Worm (Caenorhabditis elegans) whole organism, midembryonic: ENCODE measurements around the gene T06C12.11.
"Not testable (repeated sequence)": the region's sequence is repeated elsewhere in the genome, so short reads cannot be mapped to it uniquely, and the experiment has no call there.

Source experiments
- T22C8.4 ChIP-seq: fragments of 200-800 bp; sonication (Bioruptor generic); IDR thresholded peaks from 2 replicates; pipeline ENCODE4 v1.3.6; 2022; ENCODE audit warnings: missing genetic modification characterization, missing compliant biosample characterization
- cog-1 ChIP-seq: sonication (generic microtip); optimal IDR thresholded peaks from 2 replicates; lab custom pipeline; 2016; ENCODE audit warnings: missing genetic modification characterization, missing compliant biosample characterization
- flt-1 ChIP-seq: fragments of 200-800 bp; sonication (Bioruptor generic); IDR thresholded peaks from 2 replicates; pipeline ENCODE4 v1.3.6; 2022; ENCODE audit warnings: missing genetic modification characterization, missing compliant biosample characterization
- klf-2 ChIP-seq: fragments of 200-800 bp; sonication (Bioruptor generic); conservative IDR thresholded peaks from 2 replicates; pipeline ENCODE4 v1.3.6; 2022; ENCODE audit warnings: missing genetic modification reagents, missing genetic modification characterization, missing compliant biosample characterization
- med-1 ChIP-seq: sonication (generic microtip); optimal IDR thresholded peaks from 2 replicates; lab custom pipeline; 2017; ENCODE audit warnings: missing genetic modification characterization, mild to moderate bottlenecking, missing compliant biosample characterization, antibody characterized with exemption, missing genetic modification reagents; ENCODE audit not compliant: insufficient read depth
- ref-1 ChIP-seq: fragments of 200-800 bp; sonication (Bioruptor generic); conservative IDR thresholded peaks from 2 replicates; pipeline ENCODE4 v1.3.6; 2022; ENCODE audit warnings: missing genetic modification reagents, missing genetic modification characterization, missing compliant biosample characterization
- tab-1 ChIP-seq: fragments of 200-800 bp; sonication (Bioruptor generic); IDR thresholded peaks from 2 replicates; pipeline ENCODE4 v1.3.6; 2022; ENCODE audit warnings: missing genetic modification characterization, missing compliant biosample characterization
- ztf-23 ChIP-seq: fragments of 200-800 bp; sonication (Bioruptor generic); IDR thresholded peaks from 2 replicates; pipeline ENCODE4 v1.3.6; 2022; ENCODE audit warnings: missing genetic modification reagents, missing genetic modification characterization, missing compliant biosample characterization
- ztf-29 ChIP-seq: fragments of 200-800 bp; sonication (Bioruptor generic); IDR thresholded peaks from 2 replicates; pipeline ENCODE4 v1.3.6; 2022; ENCODE audit warnings: missing genetic modification reagents, missing genetic modification characterization, missing compliant biosample characterization

T06C12.11 gene

DNA sequence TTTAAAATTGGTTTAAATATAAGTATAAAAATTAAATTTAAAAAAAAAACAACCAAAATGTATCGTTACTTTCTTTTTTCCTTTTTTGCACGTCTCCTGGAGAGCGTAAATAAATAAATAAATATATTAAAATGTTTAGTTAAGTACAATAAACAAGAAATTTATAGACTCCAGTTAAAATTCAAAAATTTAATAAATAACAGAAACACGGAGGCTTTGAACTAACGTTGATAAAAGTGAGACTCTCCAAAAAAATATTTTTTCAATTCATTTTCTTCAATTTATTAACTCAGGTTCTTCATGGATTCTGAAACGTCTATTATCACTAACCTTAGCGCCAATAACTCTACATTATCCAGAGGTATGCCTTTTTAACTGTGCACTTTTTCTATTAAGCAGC, 1.0 kb upstream of the T06C12.11 start, which contains the start of gene T06C12.12:
T06C12.12 (plus strand) TSS at position 301 of the 400 bp plus-strand sequence.
- no peak for TF ChIP-seq tab-1 (GFP tag; lab: Robert Waterston, UW)
- TF ChIP-seq T22C8.4 (GFP tag; lab: Robert Waterston, UW): no peak
- TF ChIP-seq cog-1 (tag; lab: Kevin White, UChicago): no peak
- no peak for TF ChIP-seq klf-2
- TF ChIP-seq ref-1 (GFP tag; lab: Robert Waterston, UW): no peak
- TF ChIP-seq flt-1 (GFP tag; lab: Robert Waterston, UW): no peak
- no peak for TF ChIP-seq ztf-23 (GFP tag; lab: Robert Waterston, UW)
- TF ChIP-seq med-1 (GFP tag; lab: Kevin White, UChicago): no peak
- TF ChIP-seq ztf-29: no peak

DNA sequence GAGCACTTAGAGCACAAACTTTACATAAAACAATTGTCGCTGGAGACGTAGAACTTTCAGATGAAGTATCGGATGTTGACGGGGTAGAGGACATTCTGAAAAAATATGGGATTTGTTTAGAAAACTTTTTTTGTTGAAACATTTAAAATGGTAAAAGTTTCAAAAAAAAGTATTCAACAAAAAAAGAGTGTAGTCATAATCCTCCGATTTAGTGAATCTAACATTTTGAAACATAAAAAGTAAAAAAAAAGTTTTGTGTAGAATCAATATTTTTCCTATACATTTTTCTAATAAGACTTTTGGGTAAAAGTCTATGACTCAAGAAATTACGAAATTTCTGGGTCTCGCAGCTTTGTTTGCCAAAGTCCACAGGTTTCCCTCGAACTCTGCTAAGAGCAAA, 3.9 kb downstream of the T06C12.11 start, which contains the start of gene nhr-213:
nhr-213 (minus strand) TSS at position 101 of the 400 bp plus-strand sequence.
- no peak for TF ChIP-seq ztf-29
- no peak for TF ChIP-seq flt-1 (GFP tag; lab: Robert Waterston, UW)
- TF ChIP-seq ref-1 (GFP tag; lab: Robert Waterston, UW): no peak
- TF ChIP-seq cog-1 (tag; lab: Kevin White, UChicago): no peak
- no peak for TF ChIP-seq med-1 (GFP tag; lab: Kevin White, UChicago)
- TF ChIP-seq tab-1 (GFP tag; lab: Robert Waterston, UW): no peak
- TF ChIP-seq klf-2: no peak
- TF ChIP-seq ztf-23 (GFP tag; lab: Robert Waterston, UW): no peak
- TF ChIP-seq T22C8.4 (GFP tag; lab: Robert Waterston, UW): no peak

DNA sequence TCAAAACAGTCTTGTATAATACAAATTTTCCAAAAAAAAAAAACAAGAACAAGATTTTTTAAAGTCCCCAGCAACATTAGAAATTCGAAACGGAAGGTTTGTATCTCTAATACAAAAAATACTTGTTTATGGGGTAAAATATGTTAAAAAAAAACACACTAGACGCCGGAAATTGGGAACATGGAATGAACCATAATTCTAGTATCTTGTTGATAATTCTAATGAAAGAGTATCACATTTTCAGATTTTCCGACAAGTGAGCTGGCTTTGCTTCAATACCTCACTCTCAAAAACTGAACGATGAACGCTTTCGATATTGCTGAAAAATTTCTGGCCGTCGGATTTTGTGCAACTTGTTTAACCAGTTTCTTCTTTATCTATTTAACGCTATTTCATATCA, 4.9 kb downstream of the T06C12.11 start, which contains the start of gene str-60:
str-60 (plus strand) TSS at position 301 of the 400 bp plus-strand sequence.
- no peak for TF ChIP-seq tab-1 (GFP tag; lab: Robert Waterston, UW)
- no peak for TF ChIP-seq ref-1 (GFP tag; lab: Robert Waterston, UW)
- TF ChIP-seq flt-1 (GFP tag; lab: Robert Waterston, UW): no peak
- TF ChIP-seq T22C8.4 (GFP tag; lab: Robert Waterston, UW): no peak
- no peak for TF ChIP-seq ztf-29
- TF ChIP-seq klf-2: no peak
- TF ChIP-seq cog-1 (tag; lab: Kevin White, UChicago): no peak
- TF ChIP-seq ztf-23 (GFP tag; lab: Robert Waterston, UW): no peak
- TF ChIP-seq med-1 (GFP tag; lab: Kevin White, UChicago): no peak

DNA sequence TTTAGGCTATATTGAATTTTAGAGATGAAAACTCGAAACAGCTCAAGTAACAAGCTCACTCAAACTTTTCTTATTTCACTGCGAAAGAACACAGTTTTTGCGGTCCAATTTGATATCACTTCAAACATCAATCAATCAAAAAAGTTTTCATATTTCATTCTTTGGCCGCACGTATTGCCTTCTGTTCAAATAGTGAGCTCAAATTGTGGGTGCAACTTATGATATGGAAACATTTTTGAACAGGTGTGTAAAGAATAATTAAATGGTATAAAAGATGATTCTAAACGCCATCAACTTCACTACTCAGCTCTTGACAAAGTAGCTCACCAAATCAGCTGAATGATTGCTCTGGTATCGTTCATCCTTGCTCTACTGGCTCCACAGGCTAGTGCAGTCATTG, 6.9 kb downstream of the T06C12.11 start, which contains the start of gene T06C12.14:
T06C12.14 (plus strand) TSS at position 301 of the 400 bp plus-strand sequence.
- no peak for TF ChIP-seq ztf-29
- no peak for TF ChIP-seq med-1 (GFP tag; lab: Kevin White, UChicago)
- no peak for TF ChIP-seq klf-2
- TF ChIP-seq cog-1 (tag; lab: Kevin White, UChicago): no peak
- no peak for TF ChIP-seq ref-1 (GFP tag; lab: Robert Waterston, UW)
- no peak for TF ChIP-seq T22C8.4 (GFP tag; lab: Robert Waterston, UW)
- TF ChIP-seq ztf-23 (GFP tag; lab: Robert Waterston, UW): no peak
- TF ChIP-seq tab-1 (GFP tag; lab: Robert Waterston, UW): no peak
- no peak for TF ChIP-seq flt-1 (GFP tag; lab: Robert Waterston, UW)

DNA sequence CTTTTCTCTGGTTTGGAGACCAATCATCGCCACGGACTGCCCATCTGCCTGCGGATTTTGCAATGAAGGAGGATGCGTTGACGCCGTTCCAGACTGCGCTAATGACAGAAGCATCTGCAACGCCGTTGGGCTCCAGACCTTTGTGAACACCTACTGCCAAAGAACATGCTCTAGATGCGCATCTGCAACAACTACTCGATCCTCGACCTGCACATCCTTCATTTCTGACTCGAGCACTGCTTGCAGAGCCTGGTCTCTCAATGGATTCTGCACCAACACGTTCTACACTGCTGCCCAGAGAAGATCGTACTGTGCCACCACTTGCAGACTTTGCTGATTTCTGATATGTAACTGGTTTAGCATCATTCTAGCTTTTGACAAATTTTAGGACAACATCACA, 7.8 kb downstream of the T06C12.11 start:
- TF ChIP-seq ref-1 (GFP tag; lab: Robert Waterston, UW) (no peak), med-1 (GFP tag; lab: Kevin White, UChicago) (no peak), tab-1 (GFP tag; lab: Robert Waterston, UW) (no peak), ztf-23 (GFP tag; lab: Robert Waterston, UW) (no peak), cog-1 (tag; lab: Kevin White, UChicago) (no peak), klf-2 (no peak), flt-1 (GFP tag; lab: Robert Waterston, UW) (no peak)

DNA sequence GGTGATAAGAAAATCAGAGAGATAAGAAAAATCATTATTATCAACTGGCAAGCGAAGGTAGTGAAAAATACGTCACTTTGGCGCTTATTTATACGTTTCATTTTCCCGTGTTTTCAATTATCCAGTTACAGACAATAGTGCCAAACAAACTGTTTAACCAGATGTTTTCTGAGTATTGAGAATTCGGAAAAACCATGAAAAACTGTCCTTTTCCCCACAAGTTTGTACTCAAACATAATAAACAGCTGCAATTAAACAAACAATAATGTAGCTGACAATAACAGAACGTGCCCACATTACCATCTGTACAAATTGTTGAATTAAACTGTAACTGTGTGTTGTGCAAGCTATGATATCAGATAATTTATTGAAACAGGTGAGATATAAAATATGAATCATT, 12.7 kb downstream of the T06C12.11 start, which contains the start of the genes F35E8.1 and F35E8.2:
F35E8.1 (minus strand) TSS at position 101 of the 400 bp plus-strand sequence.
F35E8.2 (plus strand) TSS at position 132 of the 400 bp plus-strand sequence.
- TF ChIP-seq flt-1 (GFP tag; lab: Robert Waterston, UW); T22C8.4 (GFP tag; lab: Robert Waterston, UW); med-1 (GFP tag; lab: Kevin White, UChicago): not testable (repeated sequence)

DNA sequence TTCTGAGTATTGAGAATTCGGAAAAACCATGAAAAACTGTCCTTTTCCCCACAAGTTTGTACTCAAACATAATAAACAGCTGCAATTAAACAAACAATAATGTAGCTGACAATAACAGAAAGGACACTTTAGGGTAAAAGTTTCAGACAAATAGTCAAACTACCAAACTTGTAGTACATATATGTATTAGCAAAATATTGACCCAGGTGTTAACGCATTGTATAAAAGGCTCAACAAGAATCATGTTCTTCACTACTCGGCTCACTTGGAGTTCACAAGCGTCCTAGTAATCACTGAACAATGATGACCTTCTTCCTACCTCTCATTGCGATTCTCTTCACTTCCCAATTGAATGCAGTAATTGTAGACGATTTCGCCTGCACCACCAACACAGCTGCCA, 19.1 kb downstream of the T06C12.11 start, which contains the start of gene F35E8.6:
F35E8.6 (plus strand) TSS at position 301 of the 400 bp plus-strand sequence.
- TF ChIP-seq klf-2: no peak
- no peak for TF ChIP-seq ztf-23 (GFP tag; lab: Robert Waterston, UW)
- no peak for TF ChIP-seq T22C8.4 (GFP tag; lab: Robert Waterston, UW)
- no peak for TF ChIP-seq ztf-29
- TF ChIP-seq tab-1 (GFP tag; lab: Robert Waterston, UW): no peak
- no peak for TF ChIP-seq med-1 (GFP tag; lab: Kevin White, UChicago)
- TF ChIP-seq cog-1 (tag; lab: Kevin White, UChicago): no peak
- TF ChIP-seq flt-1 (GFP tag; lab: Robert Waterston, UW): no peak
- TF ChIP-seq ref-1 (GFP tag; lab: Robert Waterston, UW): no peak

DNA sequence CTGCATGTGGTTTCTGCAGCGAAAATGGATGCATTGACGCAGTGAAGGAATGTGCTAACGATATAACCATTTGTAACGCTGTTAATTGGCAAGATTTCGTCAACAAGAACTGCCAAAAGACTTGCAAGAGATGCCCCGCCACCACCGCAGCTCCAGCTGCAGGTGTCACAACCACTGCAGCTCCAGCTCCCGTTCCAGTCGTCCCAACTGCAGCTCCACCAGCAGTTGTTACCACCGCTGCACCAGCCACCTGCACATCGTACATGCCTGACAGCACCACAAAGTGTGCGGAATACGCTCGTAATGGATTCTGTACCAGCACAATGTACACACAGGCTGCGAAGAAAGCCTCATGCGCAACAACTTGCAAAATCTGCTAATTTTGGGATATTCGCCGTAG, 19.9 kb downstream of the T06C12.11 start:
- no peak for TF ChIP-seq klf-2
- TF ChIP-seq med-1 (GFP tag; lab: Kevin White, UChicago): no peak
- TF ChIP-seq ref-1 (GFP tag; lab: Robert Waterston, UW): no peak
- TF ChIP-seq ztf-29: no peak
- TF ChIP-seq cog-1 (tag; lab: Kevin White, UChicago): no peak
- no peak for TF ChIP-seq tab-1 (GFP tag; lab: Robert Waterston, UW)
- TF ChIP-seq ztf-23 (GFP tag; lab: Robert Waterston, UW): no peak
- TF ChIP-seq T22C8.4 (GFP tag; lab: Robert Waterston, UW): no peak
- no peak for TF ChIP-seq flt-1 (GFP tag; lab: Robert Waterston, UW)

DNA sequence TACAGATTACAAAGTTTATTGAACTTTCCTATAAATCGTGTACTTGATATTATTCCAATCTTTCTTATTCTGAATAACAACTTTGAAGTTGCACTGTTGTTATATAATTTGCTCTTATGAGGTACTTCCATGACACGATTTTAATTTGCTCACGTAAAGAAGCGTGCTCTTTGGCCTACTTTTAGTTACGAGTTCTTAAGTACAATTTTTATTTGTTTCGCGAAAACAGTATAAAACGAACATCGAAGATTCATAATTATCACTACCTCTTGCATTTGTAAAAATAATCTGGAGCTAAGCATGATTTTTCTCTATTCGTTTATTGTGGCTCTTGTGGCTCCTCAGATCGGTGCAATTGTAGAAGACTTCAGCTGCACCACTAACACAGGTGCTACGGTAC, 20.9 kb downstream of the T06C12.11 start, which contains the start of gene F35E8.7:
F35E8.7 (plus strand) TSS at position 301 of the 400 bp plus-strand sequence.
- no peak for TF ChIP-seq ztf-23 (GFP tag; lab: Robert Waterston, UW)
